Fruit fly (Drosophila melanogaster): Measurements from ENCODE around the gene CarT.

CarT gene

DNA sequence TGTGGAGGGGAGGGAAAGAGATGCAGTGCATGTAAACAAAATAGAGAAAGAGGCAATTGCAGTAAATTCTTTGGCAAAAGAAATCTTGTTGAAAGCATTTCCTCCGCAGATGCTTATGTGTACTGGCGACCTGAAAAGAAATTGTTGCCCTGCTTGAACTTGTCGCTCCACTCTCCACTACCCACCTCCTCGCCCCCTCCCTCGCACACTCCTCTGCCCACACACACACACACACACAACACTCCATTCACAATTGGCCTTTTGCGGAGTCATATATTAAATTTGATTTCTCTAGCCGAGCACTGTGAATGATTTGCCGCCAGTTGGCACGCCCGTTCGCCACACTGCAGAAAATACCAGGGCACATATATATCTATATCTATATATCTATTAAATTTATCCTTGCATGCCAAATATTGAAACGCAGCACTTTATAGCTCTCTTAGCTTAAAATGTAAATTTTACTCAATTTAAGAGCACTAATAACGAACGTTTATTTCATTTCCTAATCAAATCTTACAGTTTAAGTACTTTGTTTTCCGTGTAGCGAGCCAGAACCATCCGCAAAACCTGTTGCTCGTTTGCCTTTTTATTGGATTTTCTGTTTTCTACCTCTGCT lies 28.9 kb upstream of the CarT start (continued):
- TF ChIP-seq E2f1 (GFP tag; IDR thresholded peaks at IDR 0.05) (peak; percentile 64), stc (GFP tag; IDR thresholded peaks at IDR 0.05) (no peak; the same call in 1 of the 2 replicates), gt (GFP tag; IDR thresholded peaks at IDR 0.05) (no peak), gfzf (GFP tag; optimal IDR thresholded peaks at IDR 0.05) (no peak), CG18764 (GFP tag; optimal IDR thresholded peaks at IDR 0.05) (peak; percentile 34), wdn (GFP tag; IDR thresholded peaks at IDR 0.05) (peak; percentile 51), so (GFP tag; IDR thresholded peaks at IDR 0.05) (peak; percentile 75; the same call in 2 of the 3 replicates), CG3163 (GFP tag; optimal IDR thresholded peaks at IDR 0.05) (no peak), CG13624 (GFP tag; optimal IDR thresholded peaks at IDR 0.05) (peak; percentile 66), CG8944 (GFP tag; optimal IDR thresholded peaks at IDR 0.05) (peak; percentile 28), Dip3 (GFP tag; optimal IDR thresholded peaks at IDR 0.05) (peak; percentile 57), Awh (GFP tag; IDR thresholded peaks at IDR 0.05) (no peak), CG31388 (GFP tag; optimal IDR thresholded peaks at IDR 0.05) (no peak), salm (tag; optimal IDR thresholded peaks at IDR 0.05) (no peak), rib (GFP tag; IDR thresholded peaks at IDR 0.05) (peak; percentile 66; the same call in 1 of the 2 replicates), peb (GFP tag; IDR thresholded peaks at IDR 0.05) (peak; percentile 44; the same call in 1 of the 2 replicates), lov (optimal IDR thresholded peaks at IDR 0.05) (no peak), lov (GFP tag; IDR thresholded peaks at IDR 0.05) (no peak), CG1647 (GFP tag; optimal IDR thresholded peaks at IDR 0.05) (peak; percentile 14), zfh1 (GFP tag; IDR thresholded peaks at IDR 0.05) (peak; percentile 62; the same call in 2 of the 3 replicates), her (GFP tag; optimal IDR thresholded peaks at IDR 0.05) (peak; percentile 15), CG1832 (GFP tag; optimal IDR thresholded peaks at IDR 0.05) (no peak), CG17328 (GFP tag; IDR thresholded peaks at IDR 0.05) (peak; percentile 6; the same call in 1 of the 2 replicates), tap (tag; optimal IDR thresholded peaks at IDR 0.05) (peak; percentile 39), CG16815 (GFP tag; optimal IDR thresholded peaks at IDR 0.05) (peak; percentile 45), CG17361 (GFP tag; IDR thresholded peaks at IDR 0.05) (peak; percentile 60; the same call in 2 of the 3 replicates), ATbp (GFP tag; optimal IDR thresholded peaks at IDR 0.05) (peak; percentile 43), CG14667 (GFP tag; IDR thresholded peaks at IDR 0.05) (peak; percentile 38; the same call in 1 of the 2 replicates), trem (tag; optimal IDR thresholded peaks at IDR 0.05) (peak; percentile 66), onecut (GFP tag; IDR thresholded peaks at IDR 0.05) (peak; percentile 52), CG3281 (GFP tag; optimal IDR thresholded peaks at IDR 0.05) (peak; percentile 91), run (tag; optimal IDR thresholded peaks at IDR 0.05) (no peak), disco-r (GFP tag; optimal IDR thresholded peaks at IDR 0.05) (peak; percentile 17), tll (GFP tag; optimal IDR thresholded peaks at IDR 0.05) (no peak), pita (GFP tag; optimal IDR thresholded peaks at IDR 0.05) (no peak), CG17802 (tag; optimal IDR thresholded peaks at IDR 0.05) (no peak), Side (GFP tag; optimal IDR thresholded peaks at IDR 0.05) (peak; percentile 13), ab (GFP tag; optimal IDR thresholded peaks at IDR 0.05) (no peak), tx (GFP tag; optimal IDR thresholded peaks at IDR 0.05) (peak; percentile 30), TFAM (GFP tag; optimal IDR thresholded peaks at IDR 0.05) (no peak), CG1024 (GFP tag; IDR thresholded peaks at IDR 0.05) (peak; percentile 44; the same call in 1 of the 2 replicates), CG9609 (GFP tag; optimal IDR thresholded peaks at IDR 0.05) (peak; percentile 31), Xrp1 (GFP tag; IDR thresholded peaks at IDR 0.05) (peak; percentile 71), CG4820 (GFP tag; optimal IDR thresholded peaks at IDR 0.05) (peak; percentile 31), CG17612 (GFP tag; IDR thresholded peaks at IDR 0.05) (no peak), gsb (GFP tag; IDR thresholded peaks at IDR 0.05) (peak; percentile 76), vvl (GFP tag; IDR thresholded peaks at IDR 0.05) (peak; percentile 59), pum (GFP tag; optimal IDR thresholded peaks at IDR 0.05) (peak; percentile 42), CG8089 (GFP tag; optimal IDR thresholded peaks at IDR 0.05) (no peak), mld (GFP tag; IDR thresholded peaks at IDR 0.05; ENCODE audit: partially characterized antibody) (no peak), ase (GFP tag; IDR thresholded peaks at IDR 0.05) (no peak), CG7786 (GFP tag; optimal IDR thresholded peaks at IDR 0.05) (no peak)
